Fruit fly (Drosophila melanogaster) whole organism, embryonic: Measurements from ENCODE around the gene Alg9.

ENCODE experiments used
- Antp ChIP-seq: fragments of 200-800 bp; sonication (Bioruptor generic); optimal IDR thresholded peaks from 3 replicates; lab custom pipeline; 2016; ENCODE audit warnings: missing biosample characterization, missing genetic modification characterization
- Awh ChIP-seq: fragments of 200-800 bp; sonication (Bioruptor generic); IDR thresholded peaks from 2 replicates; pipeline ENCODE4, ENCODE4 v1.3.6; 2022; ENCODE audit warnings: missing biosample characterization, missing genetic modification characterization
- CG10431 ChIP-seq: fragments of 200-800 bp; sonication (Bioruptor generic); optimal IDR thresholded peaks from 3 replicates; lab custom pipeline; 2018; ENCODE audit warnings: missing biosample characterization, mild to moderate bottlenecking, missing genetic modification characterization
- CG10959 ChIP-seq: fragments of 200-800 bp; sonication (Bioruptor generic); IDR thresholded peaks from 2 replicates; pipeline ENCODE4 v1.3.6; 2022; ENCODE audit warnings: missing biosample characterization, missing genetic modification characterization
- CG11093 ChIP-seq: fragments of 200-800 bp; sonication (Bioruptor generic); IDR thresholded peaks from 3 replicates; pipeline ENCODE4 v1.3.6; 2022; ENCODE audit warnings: missing biosample characterization, missing genetic modification characterization
- CG12299 ChIP-seq: fragments of 200-800 bp; sonication (Bioruptor generic); optimal IDR thresholded peaks from 2 replicates; lab custom pipeline; 2018; ENCODE audit warnings: missing biosample characterization, mild to moderate bottlenecking, missing genetic modification characterization
- CG13296 ChIP-seq: fragments of 200-800 bp; sonication (Bioruptor generic); optimal IDR thresholded peaks from 3 replicates; lab custom pipeline; 2018; ENCODE audit warnings: missing biosample characterization, mild to moderate bottlenecking, missing genetic modification characterization
- CG14667 ChIP-seq: fragments of 200-800 bp; sonication (Bioruptor generic); IDR thresholded peaks from 2 replicates; pipeline ENCODE4 v1.3.6; 2022; ENCODE audit warnings: missing biosample characterization, missing genetic modification characterization
- CG16815 ChIP-seq: fragments of 200-800 bp; sonication (Bioruptor generic); optimal IDR thresholded peaks from 3 replicates; lab custom pipeline; 2017; ENCODE audit warnings: missing biosample characterization, mild to moderate bottlenecking, missing genetic modification characterization
- CG16863 ChIP-seq: fragments of 200-800 bp; sonication (Bioruptor generic); optimal IDR thresholded peaks from 3 replicates; lab custom pipeline; 2016; ENCODE audit warnings: missing biosample characterization, missing genetic modification characterization
- CG2875 ChIP-seq: fragments of 200-800 bp; sonication (Bioruptor generic); optimal IDR thresholded peaks from 2 replicates; lab custom pipeline; 2017; ENCODE audit warnings: missing biosample characterization, mild to moderate bottlenecking, missing genetic modification characterization, missing genetic modification reagents
- CG3065 ChIP-seq: fragments of 200-800 bp; sonication (Bioruptor generic); optimal IDR thresholded peaks from 2 replicates; lab custom pipeline; 2016; ENCODE audit warnings: missing biosample characterization, missing genetic modification characterization
- CG31224 ChIP-seq: fragments of 200-800 bp; sonication (Bioruptor generic); IDR thresholded peaks from 2 replicates; pipeline ENCODE4 v1.3.6; 2022; ENCODE audit warnings: missing biosample characterization, missing genetic modification characterization
- CG32532 ChIP-seq: fragments of 200-800 bp; sonication (Bioruptor generic); IDR thresholded peaks from 2 replicates; pipeline ENCODE4 v1.3.6; 2022; ENCODE audit warnings: missing biosample characterization, missing genetic modification characterization
- CG3281 ChIP-seq: fragments of 200-800 bp; sonication (Bioruptor generic); optimal IDR thresholded peaks from 3 replicates; lab custom pipeline; 2017; ENCODE audit warnings: missing biosample characterization, mild to moderate bottlenecking, missing genetic modification characterization
- CG3726 ChIP-seq: fragments of 200-800 bp; sonication (Bioruptor generic); IDR thresholded peaks from 3 replicates; pipeline ENCODE4, ENCODE4 v1.3.6; 2022; ENCODE audit warnings: missing biosample characterization, missing genetic modification characterization
- CG3847 ChIP-seq: fragments of 200-800 bp; sonication (Bioruptor generic); IDR thresholded peaks from 2 replicates; pipeline ENCODE4 v1.3.6; 2022; ENCODE audit warnings: missing biosample characterization, missing genetic modification characterization
- CG3995 ChIP-seq: fragments of 200-800 bp; sonication (Bioruptor generic); optimal IDR thresholded peaks from 3 replicates; lab custom pipeline; 2016; ENCODE audit warnings: missing biosample characterization, missing genetic modification characterization
- CG4404 ChIP-seq: fragments of 200-800 bp; sonication (Bioruptor generic); IDR thresholded peaks from 2 replicates; pipeline ENCODE4 v1.3.6; 2022; ENCODE audit warnings: missing biosample characterization, missing genetic modification characterization
- CG5180 ChIP-seq: fragments of 200-800 bp; sonication (Bioruptor generic); optimal IDR thresholded peaks from 3 replicates; lab custom pipeline; 2017; ENCODE audit warnings: missing biosample characterization, missing genetic modification characterization, mild to moderate bottlenecking, moderate library complexity, missing genetic modification reagents
- CG9817 ChIP-seq: fragments of 200-800 bp; sonication (Bioruptor generic); optimal IDR thresholded peaks from 2 replicates; lab custom pipeline; 2018; ENCODE audit warnings: missing biosample characterization, mild to moderate bottlenecking, missing genetic modification characterization, moderate library complexity
- CG9932 ChIP-seq: fragments of 200-800 bp; sonication (Bioruptor generic); IDR thresholded peaks from 2 replicates; pipeline ENCODE4 v1.3.6; 2022; ENCODE audit warnings: missing biosample characterization, missing genetic modification characterization
- CrebB ChIP-seq: fragments of 200-800 bp; sonication (Bioruptor generic); optimal IDR thresholded peaks from 3 replicates; lab custom pipeline; 2018; ENCODE audit warnings: missing biosample characterization, mild to moderate bottlenecking, missing genetic modification characterization
- Dbx ChIP-seq: fragments of 200-800 bp; sonication (Bioruptor generic); IDR thresholded peaks from 3 replicates; pipeline ENCODE4 v1.3.6; 2022; ENCODE audit warnings: missing biosample characterization, missing genetic modification characterization
- Dll ChIP-seq: fragments of 200-800 bp; sonication (Bioruptor generic); IDR thresholded peaks from 4 replicates; pipeline ENCODE4 v1.3.6; 2022; ENCODE audit warnings: missing biosample characterization, missing genetic modification characterization; ENCODE audit not compliant: partially characterized antibody
- ERR ChIP-seq: fragments of 200-800 bp; sonication (Bioruptor generic); optimal IDR thresholded peaks from 2 replicates; lab custom pipeline; 2016; ENCODE audit warnings: missing biosample characterization, missing genetic modification characterization
- Elba2 ChIP-seq: fragments of 200-800 bp; sonication (Bioruptor generic); optimal IDR thresholded peaks from 3 replicates; lab custom pipeline; 2016; ENCODE audit warnings: missing biosample characterization, missing genetic modification characterization
- Ets65A ChIP-seq: fragments of 200-800 bp; sonication (Bioruptor generic); peaks from one replicate; lab custom pipeline; 2016; ENCODE audit warnings: missing biosample characterization, missing genetic modification characterization
- Fer1 ChIP-seq: fragments of 200-800 bp; sonication (Bioruptor generic); optimal IDR thresholded peaks from 2 replicates; lab custom pipeline; 2017; ENCODE audit warnings: missing biosample characterization, mild to moderate bottlenecking, missing genetic modification characterization
- Nf-YA ChIP-seq: fragments of 200-800 bp; sonication (Bioruptor generic); IDR thresholded peaks from 2 replicates; pipeline ENCODE4 v1.3.6; 2022; ENCODE audit warnings: missing biosample characterization, missing genetic modification characterization
- Oli ChIP-seq: fragments of 200-800 bp; sonication (Bioruptor generic); optimal IDR thresholded peaks from 2 replicates; lab custom pipeline; 2018; ENCODE audit warnings: missing biosample characterization, mild to moderate bottlenecking, missing genetic modification characterization, moderate library complexity
- Sox102F ChIP-seq: fragments of 200-800 bp; sonication (Bioruptor generic); optimal IDR thresholded peaks from 2 replicates; lab custom pipeline; 2018; ENCODE audit warnings: missing biosample characterization, mild to moderate bottlenecking, missing genetic modification characterization, moderate library complexity
- Xrp1 ChIP-seq: fragments of 200-800 bp; sonication (Bioruptor generic); IDR thresholded peaks from 2 replicates; pipeline ENCODE4 v1.3.6; 2022; ENCODE audit warnings: missing biosample characterization, missing genetic modification characterization
- ap ChIP-seq: fragments of 200-800 bp; sonication (Bioruptor generic); IDR thresholded peaks from 2 replicates; pipeline ENCODE4 v1.3.6; 2022; ENCODE audit warnings: missing biosample characterization, missing genetic modification characterization
- bigmax ChIP-seq: fragments of 200-800 bp; sonication (Bioruptor generic); optimal IDR thresholded peaks from 2 replicates; lab custom pipeline; 2018; ENCODE audit warnings: missing biosample characterization, mild to moderate bottlenecking, missing genetic modification characterization
- gem ChIP-seq: fragments of 200-800 bp; sonication (Bioruptor generic); optimal IDR thresholded peaks from 2 replicates; lab custom pipeline; 2019; ENCODE audit warnings: missing biosample characterization, mild to moderate bottlenecking, missing genetic modification characterization, moderate library complexity
- grau ChIP-seq: fragments of 200-800 bp; optimal IDR thresholded peaks from 3 replicates; lab custom pipeline; 2019; ENCODE audit warnings: missing biosample characterization, mild to moderate bottlenecking, missing genetic modification characterization, moderate library complexity
- hb ChIP-seq: fragments of 200-800 bp; sonication (Bioruptor generic); IDR thresholded peaks from 3 replicates; pipeline ENCODE4 v1.3.6; 2022; ENCODE audit warnings: missing biosample characterization, missing genetic modification characterization; ENCODE audit not compliant: partially characterized antibody
- jumu ChIP-seq: fragments of 200-800 bp; sonication (Bioruptor generic); optimal IDR thresholded peaks from 3 replicates; lab custom pipeline; 2016; ENCODE audit warnings: missing biosample characterization, missing genetic modification characterization
- ken ChIP-seq: fragments of 200-800 bp; sonication (Bioruptor generic); IDR thresholded peaks from 3 replicates; pipeline ENCODE4 v1.3.6; 2022; ENCODE audit warnings: missing biosample characterization, missing genetic modification characterization
- org-1 ChIP-seq: fragments of 200-800 bp; sonication (Bioruptor generic); optimal IDR thresholded peaks from 2 replicates; lab custom pipeline; 2017; ENCODE audit warnings: missing biosample characterization, missing genetic modification characterization
- pho ChIP-seq: fragments of 200-800 bp; sonication (Bioruptor generic); optimal IDR thresholded peaks from 2 replicates; lab custom pipeline; 2016; ENCODE audit warnings: missing biosample characterization, missing genetic modification characterization
- run ChIP-seq: fragments of 200-800 bp; sonication (Bioruptor generic); optimal IDR thresholded peaks from 3 replicates; lab custom pipeline; 2018; ENCODE audit warnings: missing biosample characterization, mild to moderate bottlenecking, missing genetic modification characterization
- slbo ChIP-seq: fragments of 200-800 bp; sonication (Bioruptor generic); IDR thresholded peaks from 2 replicates; pipeline ENCODE4 v1.3.6; 2022; ENCODE audit warnings: missing biosample characterization, missing genetic modification characterization
- sqz ChIP-seq: fragments of 200-800 bp; sonication (Bioruptor generic); optimal IDR thresholded peaks from 3 replicates; lab custom pipeline; 2018; ENCODE audit warnings: missing biosample characterization, mild to moderate bottlenecking, missing genetic modification characterization
- sug ChIP-seq: fragments of 200-800 bp; optimal IDR thresholded peaks from 2 replicates; lab custom pipeline; 2019; ENCODE audit warnings: missing biosample characterization, mild to moderate bottlenecking, missing genetic modification characterization, moderate library complexity
- ttk ChIP-seq: fragments of 200-800 bp; sonication (Bioruptor generic); IDR thresholded peaks from 2 replicates; pipeline ENCODE4 v2.1.2; 2022; ENCODE audit warnings: missing biosample characterization, missing genetic modification characterization
- tup ChIP-seq: fragments of 200-800 bp; sonication (Bioruptor generic); optimal IDR thresholded peaks from 2 replicates; lab custom pipeline; 2016; ENCODE audit warnings: missing biosample characterization, mild to moderate bottlenecking, missing genetic modification characterization, moderate library complexity
- zfh2 ChIP-seq: fragments of 200-800 bp; sonication (Bioruptor generic); optimal IDR thresholded peaks from 2 replicates; lab custom pipeline; 2016; ENCODE audit warnings: missing biosample characterization, missing genetic modification characterization

Gene Alg9

dm6 chr3R:25207405-25208003 lies 13.9 kb upstream of the Alg9 start (continued):
- peak; percentile 54; the same call in 1 of the 2 replicates for TF ChIP-seq CG3847
- TF ChIP-seq sug (tag; lab: Kevin White, UChicago) = peak; percentile 44
- peak; percentile 83 for TF ChIP-seq Sox102F (GFP tag; lab: Kevin White, UChicago)
- no peak for TF ChIP-seq Elba2 (GFP tag; lab: Kevin White, UChicago)
- peak; percentile 54 for TF ChIP-seq CG12299 (tag; lab: Kevin White, UChicago)
- peak; percentile 55 for TF ChIP-seq CG9932 (GFP tag; lab: Robert Waterston, UW)
- peak; percentile 66; the same call in 2 of the 3 replicates for TF ChIP-seq ken (GFP tag; lab: Robert Waterston, UW)
- peak; percentile 68 for TF ChIP-seq CG32532 (GFP tag; lab: Robert Waterston, UW)
- TF ChIP-seq gem (tag; lab: Kevin White, UChicago) = peak; percentile 88
- TF ChIP-seq CrebB (tag; lab: Kevin White, UChicago) = peak; percentile 34
- peak; percentile 65 for TF ChIP-seq slbo (GFP tag; lab: Robert Waterston, UW)
- peak; percentile 39; the same call in 1 of the 2 replicates for TF ChIP-seq CG31224 (GFP tag; lab: Robert Waterston, UW)
- peak; percentile 9 for TF ChIP-seq pho (GFP tag; lab: Kevin White, UChicago)
- TF ChIP-seq ERR = no peak
- TF ChIP-seq sqz (GFP tag; lab: Kevin White, UChicago) = peak; percentile 7
- TF ChIP-seq hb = no peak
- peak; percentile 33 for TF ChIP-seq zfh2 (GFP tag; lab: Kevin White, UChicago)
- TF ChIP-seq ttk (GFP tag; lab: Robert Waterston, UW) = peak; percentile 67
- TF ChIP-seq org-1 = peak; percentile 53
- TF ChIP-seq CG2875 = peak; percentile 77
- peak; percentile 73 for TF ChIP-seq run (tag; lab: Kevin White, UChicago)
- TF ChIP-seq CG14667 (GFP tag; lab: Robert Waterston, UW) = peak; percentile 55
- TF ChIP-seq Oli (tag; lab: Kevin White, UChicago) = peak; percentile 86
- peak; percentile 70 for TF ChIP-seq Awh (GFP tag; lab: Robert Waterston, UW)
- peak; percentile 59 for TF ChIP-seq CG4404 (GFP tag; lab: Robert Waterston, UW)
- TF ChIP-seq Xrp1 (GFP tag; lab: Robert Waterston, UW) = peak; percentile 84
- no peak for TF ChIP-seq CG3995 (GFP tag; lab: Kevin White, UChicago)
- 0 out of 3 replicates have a peak, but pooled peaks have one; percentile 10 for TF ChIP-seq Dbx (GFP tag; lab: Robert Waterston, UW)
- TF ChIP-seq Nf-YA = peak; percentile 39; the same call in 1 of the 2 replicates
- peak; percentile 93 for TF ChIP-seq Ets65A (GFP tag; lab: Kevin White, UChicago)
- peak; percentile 21; the same call in 1 of the 2 replicates for TF ChIP-seq ap (GFP tag; lab: Robert Waterston, UW)
- peak; percentile 41 for TF ChIP-seq CG10431 (GFP tag; lab: Kevin White, UChicago)
- TF ChIP-seq Antp = peak; percentile 23
- 0 out of 3 replicates have a peak, but pooled peaks have one; percentile 28 for TF ChIP-seq CG11093 (GFP tag; lab: Robert Waterston, UW)
- TF ChIP-seq tup (GFP tag; lab: Kevin White, UChicago) = peak; percentile 0
- TF ChIP-seq jumu = peak; percentile 18
- peak; percentile 14 for TF ChIP-seq CG3065 (GFP tag; lab: Kevin White, UChicago)
- no peak; the same call in 1 of the 2 replicates for TF ChIP-seq CG10959
- peak; percentile 78 for TF ChIP-seq Fer1 (GFP tag; lab: Kevin White, UChicago)
- TF ChIP-seq CG9817 (tag; lab: Kevin White, UChicago) = peak; percentile 62
- TF ChIP-seq CG13296 (GFP tag; lab: Kevin White, UChicago) = peak; percentile 80
- no peak for TF ChIP-seq bigmax
- TF ChIP-seq CG3281 (GFP tag; lab: Kevin White, UChicago) = peak; percentile 75
- TF ChIP-seq CG5180 (GFP tag; lab: Kevin White, UChicago) = peak; percentile 63
- peak; percentile 60 for TF ChIP-seq CG16815 (GFP tag; lab: Kevin White, UChicago)
- TF ChIP-seq grau = peak; percentile 81
- TF ChIP-seq CG16863 (GFP tag; lab: Kevin White, UChicago) = peak; percentile 29
- TF ChIP-seq Dll (GFP tag; lab: Robert Waterston, UW) = no peak
- TF ChIP-seq CG3726 (GFP tag; lab: Robert Waterston, UW) = 0 out of 3 replicates have a peak, but pooled peaks have one; percentile 61
